Worm (Caenorhabditis elegans) whole organism, late embryonic: Measurements from ENCODE around the gene math-8.
"Not testable (repeated sequence)": the region's sequence is repeated elsewhere in the genome, so short reads cannot be mapped to it uniquely, and the experiment has no call there.

Experiments used
- C38D4.7 ChIP-seq: fragments of 200-800 bp; sonication (Bioruptor generic); optimal IDR thresholded peaks from 2 replicates; lab custom pipeline; 2018; ENCODE audit warnings: mild to moderate bottlenecking, missing genetic modification characterization, moderate library complexity, missing compliant biosample characterization
- K02D7.2 ChIP-seq: sonication (generic microtip); optimal IDR thresholded peaks from 2 replicates; lab custom pipeline; 2017; ENCODE audit warnings: mild to moderate bottlenecking, missing genetic modification characterization, missing compliant biosample characterization
- K09A11.1 ChIP-seq: sonication (generic microtip); optimal IDR thresholded peaks from 2 replicates; lab custom pipeline; 2017; ENCODE audit warnings: antibody characterized with exemption, mild to moderate bottlenecking, missing genetic modification characterization, missing compliant biosample characterization; ENCODE audit not compliant: insufficient read depth
- Y22D7AL.16 ChIP-seq: sonication (generic microtip); optimal IDR thresholded peaks from 2 replicates; lab custom pipeline; 2016; ENCODE audit warnings: missing genetic modification characterization, missing compliant biosample characterization
- ceh-19 ChIP-seq: fragments of 200-800 bp; sonication (Bioruptor generic); optimal IDR thresholded peaks from 2 replicates; lab custom pipeline; 2018; ENCODE audit warnings: mild to moderate bottlenecking, missing genetic modification characterization, missing compliant biosample characterization
- ceh-22 ChIP-seq: sonication (generic microtip); optimal IDR thresholded peaks from 2 replicates; lab custom pipeline; 2017; ENCODE audit warnings: missing biosample characterization, missing genetic modification characterization
- ceh-24 ChIP-seq: sonication (generic microtip); optimal IDR thresholded peaks from 2 replicates; lab custom pipeline; 2016; ENCODE audit warnings: mild to moderate bottlenecking, missing genetic modification characterization, missing compliant biosample characterization
- ceh-30 ChIP-seq: fragments of 150-350 bp; optimal IDR thresholded peaks from 2 replicates; lab custom pipeline; 2014; ENCODE audit warnings: missing biosample characterization, missing genetic modification characterization
- ceh-48 ChIP-seq: sonication (generic microtip); optimal IDR thresholded peaks from 2 replicates; lab custom pipeline; 2016; ENCODE audit warnings: missing genetic modification characterization, inconsistent platforms, missing compliant biosample characterization
- ceh-6 ChIP-seq: fragments of 200-800 bp; sonication (Bioruptor generic); optimal IDR thresholded peaks from 2 replicates; lab custom pipeline; 2018; ENCODE audit warnings: mild to moderate bottlenecking, missing genetic modification characterization, missing compliant biosample characterization
- che-1 ChIP-seq: sonication (generic microtip); optimal IDR thresholded peaks from 2 replicates; lab custom pipeline; 2016; ENCODE audit warnings: mild to moderate bottlenecking, missing genetic modification characterization, missing compliant biosample characterization
- dve-1 ChIP-seq: sonication (generic microtip); optimal IDR thresholded peaks from 2 replicates; lab custom pipeline; 2017; ENCODE audit warnings: antibody characterized with exemption, mild to moderate bottlenecking, missing genetic modification characterization, missing compliant biosample characterization
- elt-2 ChIP-seq: sonication (generic microtip); optimal IDR thresholded peaks from 2 replicates; lab custom pipeline; 2016; ENCODE audit warnings: missing genetic modification reagents, missing genetic modification characterization, missing compliant biosample characterization
- fkh-10 ChIP-seq: fragments of 150-350 bp; optimal IDR thresholded peaks from 2 replicates; lab custom pipeline; 2014; ENCODE audit warnings: missing biosample characterization, missing genetic modification reagents, missing genetic modification characterization
- lim-6 ChIP-seq: sonication (generic microtip); optimal IDR thresholded peaks from 2 replicates; lab custom pipeline; 2016; ENCODE audit warnings: missing genetic modification characterization, missing compliant biosample characterization
- lin-11 ChIP-seq: fragments of 200-800 bp; sonication (Bioruptor generic); optimal IDR thresholded peaks from 2 replicates; lab custom pipeline; 2018; ENCODE audit warnings: mild to moderate bottlenecking, missing genetic modification characterization, missing compliant biosample characterization
- nfya-1 ChIP-seq: sonication (generic microtip); optimal IDR thresholded peaks from 2 replicates; lab custom pipeline; 2017; ENCODE audit warnings: missing genetic modification characterization, mild to moderate bottlenecking, missing compliant biosample characterization, antibody characterized with exemption, moderate library complexity
- pat-9 ChIP-seq: fragments of 200-800 bp; sonication (Bioruptor generic); optimal IDR thresholded peaks from 2 replicates; lab custom pipeline; 2018; ENCODE audit warnings: mild to moderate bottlenecking, missing genetic modification characterization, moderate library complexity, missing compliant biosample characterization
- pqm-1 ChIP-seq: sonication (generic microtip); optimal IDR thresholded peaks from 2 replicates; lab custom pipeline; 2016; ENCODE audit warnings: missing genetic modification characterization, missing compliant biosample characterization
- sox-2 ChIP-seq: fragments of 200-800 bp; sonication (Bioruptor generic); IDR thresholded peaks from 2 replicates; pipeline ENCODE4 v1.3.6; 2022; ENCODE audit warnings: missing genetic modification reagents, missing genetic modification characterization, missing compliant biosample characterization
- sox-4 ChIP-seq: sonication (generic microtip); optimal IDR thresholded peaks from 2 replicates; lab custom pipeline; 2017; ENCODE audit warnings: mild to moderate bottlenecking, missing genetic modification characterization, inconsistent platforms, missing compliant biosample characterization
- zip-5 ChIP-seq: sonication (generic microtip); optimal IDR thresholded peaks from 2 replicates; lab custom pipeline; 2016; ENCODE audit warnings: missing genetic modification characterization, missing compliant biosample characterization

Gene math-8

ce11 chrII:1854094-1854493 lies 34.9 kb downstream of the math-8 start, which contains the start of gene fbxb-95:
Gene fbxb-95, plus strand, starts transcription at chrII:1854394.
- TF ChIP-seq lim-6 (tag; lab: Kevin White, UChicago); lin-11 (tag; lab: Kevin White, UChicago); C38D4.7: not testable (repeated sequence)

- TF ChIP-seq fkh-10 (GFP tag; lab: Kevin White, UChicago), result no peak
- no peak for TF ChIP-seq ceh-30 (tag; lab: Kevin White, UChicago)
Measured at ce11 chrII:1852503-1852902, 36.5 kb downstream of the math-8 start, which contains the start of gene C52E2.2. Gene C52E2.2, plus strand, starts transcription at chrII:1852803.

- TF ChIP-seq K09A11.1 (tag; lab: Kevin White, UChicago) (no peak), pqm-1 (peak; percentile 79), elt-2 (tag; lab: Kevin White, UChicago) (peak; percentile 99), Y22D7AL.16 (no peak), che-1 (no peak), sox-4 (no peak)
Measured at ce11 chrII:1851716-1852115, 37.3 kb downstream of the math-8 start.

ce11 chrII:1850840-1851294 lies 38.1 kb downstream of the math-8 start, which contains the start of gene C52E2.3:
Gene C52E2.3, plus strand, starts transcription at chrII:1851244.
- TF ChIP-seq elt-2 (tag; lab: Kevin White, UChicago) (peak; percentile 89), che-1 (no peak)

- TF ChIP-seq K02D7.2 (tag; lab: Kevin White, UChicago), result no peak
- TF ChIP-seq ceh-22, result no peak
- no peak for TF ChIP-seq ceh-19 (GFP tag; lab: Kevin White, UChicago)
- no peak for TF ChIP-seq ceh-24 (tag; lab: Kevin White, UChicago)
- TF ChIP-seq pat-9 (tag; lab: Kevin White, UChicago), result no peak
Measured at ce11 chrII:1850299-1850698, 38.7 kb downstream of the math-8 start, which contains the start of gene fbxb-96. Gene fbxb-96, minus strand, starts transcription at chrII:1850399.

- TF ChIP-seq ceh-6 (GFP tag; lab: Kevin White, UChicago), result no peak
- TF ChIP-seq zip-5 (tag; lab: Kevin White, UChicago), result no peak
- TF ChIP-seq, all 69 proteins: peak for 0
Measured at ce11 chrII:1848109-1848508, 40.9 kb downstream of the math-8 start, which contains the start of gene fbxb-97. Gene fbxb-97, minus strand, starts transcription at chrII:1848161.

ce11 chrII:1844552-1844951 lies 44.4 kb downstream of the math-8 start:
- peak; percentile 78 for TF ChIP-seq nfya-1
- TF ChIP-seq ceh-48 (tag; lab: Kevin White, UChicago), result no peak

- TF ChIP-seq sox-2 (GFP tag; lab: Robert Waterston, UW) (no peak), dve-1 (tag; lab: Kevin White, UChicago) (no peak), elt-2 (tag; lab: Kevin White, UChicago) (peak; percentile 67)
Measured at ce11 chrII:1842894-1843293, 46.1 kb downstream of the math-8 start, which contains the start of the genes C52E2.5 and C52E2.4. Gene C52E2.5, minus strand, starts transcription at chrII:1842936. Gene C52E2.4, plus strand, starts transcription at chrII:1843145.
